Worm (Caenorhabditis elegans): Measurements from ENCODE around the gene lbp-8.

ce11 chrV:13893583-13893982, 3.0 kb downstream of the lbp-8 start:
- no peak for TF ChIP-seq klf-2 (GFP tag; conservative IDR thresholded peaks at IDR 0.05)
- TF ChIP-seq T22C8.4 (GFP tag; IDR thresholded peaks at IDR 0.05): no peak
